Worm (Caenorhabditis elegans) whole organism, young adult: ENCODE results near the gene cyk-4.

Source experiments
- B0019.2 ChIP-seq: fragments of 200-800 bp; sonication (Bioruptor generic); conservative IDR thresholded peaks from 2 replicates; pipeline ENCODE4 v1.3.6; 2022; ENCODE audit warnings: missing genetic modification reagents, missing genetic modification characterization, missing compliant biosample characterization
- B0261.1 ChIP-seq: sonication (generic microtip); optimal IDR thresholded peaks from 2 replicates; lab custom pipeline; 2016; ENCODE audit warnings: mild to moderate bottlenecking, missing genetic modification characterization, moderate library complexity, missing compliant biosample characterization
- C06A6.2 ChIP-seq: fragments of 200-800 bp; sonication (Bioruptor generic); conservative IDR thresholded peaks from 2 replicates; pipeline ENCODE4 v1.3.6; 2022; ENCODE audit warnings: missing genetic modification characterization, missing compliant biosample characterization
- D2030.7 ChIP-seq: fragments of 200-800 bp; sonication (Bioruptor generic); IDR thresholded peaks from 2 replicates; pipeline ENCODE4 v1.3.6; 2022; ENCODE audit warnings: missing genetic modification reagents, missing genetic modification characterization, missing compliant biosample characterization
- F10E7.11 ChIP-seq: sonication (generic microtip); optimal IDR thresholded peaks from 2 replicates; lab custom pipeline; 2017; ENCODE audit warnings: mild to moderate bottlenecking, missing genetic modification characterization, moderate library complexity, missing compliant biosample characterization
- F22D6.2 ChIP-seq: sonication (generic microtip); optimal IDR thresholded peaks from 2 replicates; lab custom pipeline; 2016; ENCODE audit warnings: mild to moderate bottlenecking, missing genetic modification characterization, missing compliant biosample characterization
- F37B4.10 ChIP-seq: fragments of 200-800 bp; sonication (Bioruptor generic); IDR thresholded peaks from 2 replicates; pipeline ENCODE4 v1.3.6; 2022; ENCODE audit warnings: missing genetic modification characterization, missing compliant biosample characterization
- F49E8.2 ChIP-seq: sonication (generic microtip); optimal IDR thresholded peaks from 3 replicates; lab custom pipeline; 2017; ENCODE audit warnings: missing genetic modification characterization, mild to moderate bottlenecking, missing compliant biosample characterization, antibody characterized with exemption, moderate library complexity; ENCODE audit not compliant: insufficient read depth
- F52B5.7 ChIP-seq: sonication (generic microtip); optimal IDR thresholded peaks from 2 replicates; lab custom pipeline; 2016; ENCODE audit warnings: mild to moderate bottlenecking, missing genetic modification characterization, missing compliant biosample characterization
- F57A8.1 ChIP-seq: fragments of 200-800 bp; sonication (Bioruptor generic); optimal IDR thresholded peaks from 2 replicates; lab custom pipeline; 2018; ENCODE audit warnings: mild to moderate bottlenecking, missing genetic modification characterization, moderate library complexity, missing compliant biosample characterization
- ZK185.1 ChIP-seq: sonication (generic microtip); optimal IDR thresholded peaks from 2 replicates; lab custom pipeline; 2016; ENCODE audit warnings: mild to moderate bottlenecking, missing genetic modification characterization, missing compliant biosample characterization; ENCODE audit not compliant: poor library complexity, severe bottlenecking
- akir-1 ChIP-seq: fragments of 200-800 bp; sonication (Bioruptor generic); optimal IDR thresholded peaks from 2 replicates; lab custom pipeline; 2018; ENCODE audit warnings: mild to moderate bottlenecking, missing genetic modification characterization, moderate library complexity, missing compliant biosample characterization
- aptf-3 ChIP-seq: fragments of 200-800 bp; sonication (Bioruptor generic); IDR thresholded peaks from 2 replicates; pipeline ENCODE4 v1.3.6; 2022; ENCODE audit warnings: missing genetic modification characterization, missing compliant biosample characterization
- atf-7 ChIP-seq: sonication (generic microtip); optimal IDR thresholded peaks from 2 replicates; lab custom pipeline; 2017; ENCODE audit warnings: mild to moderate bottlenecking, missing genetic modification characterization, missing compliant biosample characterization
- attf-3 ChIP-seq: fragments of 200-800 bp; sonication (Bioruptor generic); conservative IDR thresholded peaks from 2 replicates; pipeline ENCODE4 v1.3.6; 2022; ENCODE audit warnings: missing genetic modification reagents, missing genetic modification characterization, missing compliant biosample characterization
- cebp-2 ChIP-seq: fragments of 200-800 bp; sonication (Bioruptor generic); IDR thresholded peaks from 2 replicates; pipeline ENCODE4 v1.3.6; 2022; ENCODE audit warnings: missing genetic modification characterization, missing compliant biosample characterization
- ceh-27 ChIP-seq: fragments of 200-800 bp; sonication (Bioruptor generic); optimal IDR thresholded peaks from 2 replicates; lab custom pipeline; 2018; ENCODE audit warnings: mild to moderate bottlenecking, missing genetic modification characterization, moderate library complexity, missing compliant biosample characterization
- ceh-58 ChIP-seq: fragments of 200-800 bp; sonication (Bioruptor generic); IDR thresholded peaks from 2 replicates; pipeline ENCODE4 v1.3.6; 2022; ENCODE audit warnings: missing genetic modification characterization, missing compliant biosample characterization
- ceh-79 ChIP-seq: sonication (generic microtip); optimal IDR thresholded peaks from 2 replicates; lab custom pipeline; 2017; ENCODE audit warnings: mild to moderate bottlenecking, missing genetic modification characterization, missing compliant biosample characterization
- ceh-91 ChIP-seq: fragments of 200-800 bp; sonication (Bioruptor generic); IDR thresholded peaks from 2 replicates; pipeline ENCODE4 v1.3.6; 2022; ENCODE audit warnings: missing genetic modification reagents, missing genetic modification characterization, missing compliant biosample characterization
- egrh-3 ChIP-seq: fragments of 200-800 bp; sonication (Bioruptor generic); IDR thresholded peaks from 2 replicates; pipeline ENCODE4 v1.3.6; 2022; ENCODE audit warnings: missing genetic modification reagents, missing genetic modification characterization, missing compliant biosample characterization
- ets-4 ChIP-seq: fragments of 200-800 bp; sonication (Bioruptor generic); optimal IDR thresholded peaks from 2 replicates; lab custom pipeline; 2018; ENCODE audit warnings: mild to moderate bottlenecking, missing genetic modification characterization, missing compliant biosample characterization
- hlh-26 ChIP-seq: fragments of 200-800 bp; sonication (Bioruptor generic); conservative IDR thresholded peaks from 2 replicates; pipeline ENCODE4 v1.3.6; 2022; ENCODE audit warnings: missing genetic modification reagents, missing genetic modification characterization, missing compliant biosample characterization
- hrde-1 ChIP-seq: sonication (generic microtip); optimal IDR thresholded peaks from 2 replicates; lab custom pipeline; 2016; ENCODE audit warnings: missing genetic modification characterization, mild to moderate bottlenecking, missing compliant biosample characterization, moderate library complexity, missing genotype, missing genetic modification reagents, borderline replicate concordance
- let-607 ChIP-seq, 2 experiments: fragments of 200-800 bp in 1 of 2; sonication (Bioruptor generic) in 1 of 2; sonication (generic microtip) in 1 of 2; optimal IDR thresholded peaks; 2 replicates each; lab custom pipeline; 2016 to 2018; ENCODE audit warnings: mild to moderate bottlenecking in 2 of 2, missing compliant biosample characterization in 2 of 2, missing genetic modification characterization in 2 of 2, moderate library complexity in 2 of 2, missing genotype in 1 of 2
- lir-1 ChIP-seq: fragments of 200-800 bp; sonication (Bioruptor generic); conservative IDR thresholded peaks from 2 replicates; pipeline ENCODE4 v1.3.6; 2022; ENCODE audit warnings: missing genetic modification reagents, missing genetic modification characterization, missing compliant biosample characterization
- madf-10 ChIP-seq: sonication (generic microtip); optimal IDR thresholded peaks from 2 replicates; lab custom pipeline; 2016; ENCODE audit warnings: mild to moderate bottlenecking, missing genetic modification characterization, missing compliant biosample characterization
- nhr-120 ChIP-seq: fragments of 200-800 bp; sonication (Bioruptor generic); IDR thresholded peaks from 2 replicates; pipeline ENCODE4 v1.3.6; 2022; ENCODE audit warnings: missing genetic modification characterization, missing compliant biosample characterization
- nhr-90 ChIP-seq: sonication (generic microtip); optimal IDR thresholded peaks from 2 replicates; lab custom pipeline; 2016; ENCODE audit warnings: missing genotype, mild to moderate bottlenecking, missing genetic modification characterization, missing compliant biosample characterization
- pbrm-1 ChIP-seq: fragments of 200-800 bp; sonication (Bioruptor generic); IDR thresholded peaks from 2 replicates; pipeline ENCODE4 v1.3.6; 2022; ENCODE audit warnings: missing genetic modification reagents, missing genetic modification characterization, missing compliant biosample characterization
- rcor-1 ChIP-seq: fragments of 200-800 bp; sonication (Bioruptor generic); IDR thresholded peaks from 2 replicates; pipeline ENCODE4 v1.3.6; 2022; ENCODE audit warnings: missing genetic modification reagents, missing genetic modification characterization, missing compliant biosample characterization
- repo-1 ChIP-seq: sonication (generic microtip); optimal IDR thresholded peaks from 2 replicates; lab custom pipeline; 2017; ENCODE audit warnings: mild to moderate bottlenecking, missing genetic modification characterization, missing compliant biosample characterization
- rpc-1 ChIP-seq, 2 experiments: fragments of 150-350 bp in 1 of 2; sonication (generic microtip) in 1 of 2; optimal IDR thresholded peaks; 2 replicates each; lab custom pipeline; 2014 to 2018; ENCODE audit warnings: missing biosample characterization in 1 of 2, missing genetic modification characterization in 1 of 2, missing genetic modification reagents in 1 of 2, missing genotype in 1 of 2
- sdz-38 ChIP-seq: sonication (generic microtip); optimal IDR thresholded peaks from 2 replicates; lab custom pipeline; 2016; ENCODE audit warnings: missing genotype, missing genetic modification characterization, missing compliant biosample characterization
- sea-2 ChIP-seq: fragments of 200-800 bp; sonication (Bioruptor generic); IDR thresholded peaks from 2 replicates; pipeline ENCODE4 v1.3.6; 2022; ENCODE audit warnings: missing genetic modification characterization, missing compliant biosample characterization
- snpc-1.3 ChIP-seq: sonication (generic microtip); optimal IDR thresholded peaks from 2 replicates; lab custom pipeline; 2017; ENCODE audit warnings: missing genetic modification characterization, mild to moderate bottlenecking, missing compliant biosample characterization, antibody characterized with exemption, moderate library complexity, missing genotype, missing genetic modification reagents; ENCODE audit not compliant: insufficient read depth
- snpc-4 ChIP-seq, 5 experiments: fragments of 150-350 bp in 1 of 5; sonication (generic microtip) in 4 of 5; optimal IDR thresholded peaks; 2 replicates each; lab custom pipeline; 2014 to 2018; ENCODE audit warnings: missing genetic modification characterization in 5 of 5, missing biosample characterization in 3 of 5, antibody characterized with exemption in 2 of 5, mild to moderate bottlenecking in 2 of 5, missing compliant biosample characterization in 2 of 5, missing genotype in 2 of 5, moderate library complexity in 2 of 5, missing genetic modification reagents in 1 of 5
- sptf-2 ChIP-seq: fragments of 200-800 bp; sonication (Bioruptor generic); optimal IDR thresholded peaks from 2 replicates; lab custom pipeline; 2018; ENCODE audit warnings: mild to moderate bottlenecking, missing genetic modification characterization, missing compliant biosample characterization
- unc-130 ChIP-seq: sonication (generic microtip); optimal IDR thresholded peaks from 2 replicates; lab custom pipeline; 2016; ENCODE audit warnings: missing genetic modification reagents, missing genetic modification characterization, missing compliant biosample characterization
- zim-3 ChIP-seq: sonication (generic microtip); optimal IDR thresholded peaks from 2 replicates; lab custom pipeline; 2017; ENCODE audit warnings: mild to moderate bottlenecking, missing genetic modification characterization, moderate library complexity, missing compliant biosample characterization
- ztf-18 ChIP-seq: sonication (generic microtip); optimal IDR thresholded peaks from 2 replicates; lab custom pipeline; 2016; ENCODE audit warnings: missing genotype, mild to moderate bottlenecking, missing genetic modification characterization, missing compliant biosample characterization
- ztf-25 ChIP-seq: fragments of 200-800 bp; sonication (Bioruptor generic); IDR thresholded peaks from 2 replicates; pipeline ENCODE4 v1.3.6; 2022; ENCODE audit warnings: missing genetic modification reagents, missing genetic modification characterization, missing compliant biosample characterization

cyk-4 gene

ce11 chrIII:13763260-13764112, 7.5 kb downstream of the cyk-4 start (continued):
- TF ChIP-seq atf-7 (tag; lab: Kevin White, UChicago) = no peak
- no peak for TF ChIP-seq ceh-27
- no peak for TF ChIP-seq akir-1 (GFP tag; lab: Kevin White, UChicago)
- no peak for TF ChIP-seq F22D6.2 (tag; lab: Kevin White, UChicago)
- no peak for TF ChIP-seq rcor-1
- TF ChIP-seq snpc-4 (GFP tag; optimal IDR thresholded peaks at IDR 0.05; lab: Kevin White, UChicago) = no peak
- no peak for TF ChIP-seq snpc-4 (tag; optimal IDR thresholded peaks at IDR 0.05; lab: Kevin White, UChicago)
- no peak for TF ChIP-seq cebp-2
- TF ChIP-seq nhr-90 (tag; lab: Kevin White, UChicago) = no peak
- no peak for TF ChIP-seq ets-4 (GFP tag; lab: Kevin White, UChicago)
- no peak for TF ChIP-seq F10E7.11 (tag; lab: Kevin White, UChicago)
- TF ChIP-seq lir-1 (GFP tag; lab: Robert Waterston, UW) = no peak
- TF ChIP-seq B0261.1 (tag; lab: Kevin White, UChicago) = no peak
- TF ChIP-seq attf-3 (GFP tag; lab: Robert Waterston, UW) = no peak
- TF ChIP-seq pbrm-1 = peak; percentile 54
- TF ChIP-seq madf-10 (tag; lab: Kevin White, UChicago) = no peak
- no peak for TF ChIP-seq nhr-120 (GFP tag; lab: Robert Waterston, UW)
- no peak for TF ChIP-seq F57A8.1 (GFP tag; lab: Kevin White, UChicago)
- no peak for TF ChIP-seq sdz-38
- no peak for TF ChIP-seq B0019.2
- TF ChIP-seq D2030.7 (GFP tag; lab: Robert Waterston, UW) = peak; percentile 30; the same call in 1 of the 2 replicates
- no peak for TF ChIP-seq rpc-1 (optimal IDR thresholded peaks at IDR 0.05; lab: Kevin White, UChicago)
- no peak for TF ChIP-seq rpc-1 (tag; optimal IDR thresholded peaks at IDR 0.05; lab: Kevin White, UChicago)
- no peak for TF ChIP-seq unc-130 (GFP tag; lab: Kevin White, UChicago)
- TF ChIP-seq F49E8.2 (tag; lab: Kevin White, UChicago) = no peak
- no peak for TF ChIP-seq hrde-1 (tag; lab: Kevin White, UChicago)
- TF ChIP-seq ceh-79 (tag; lab: Kevin White, UChicago) = no peak
- peak; percentile 33; the same call in 1 of the 2 replicates for TF ChIP-seq aptf-3 (GFP tag; lab: Robert Waterston, UW)
- TF ChIP-seq zim-3 (tag; lab: Kevin White, UChicago) = no peak
- TF ChIP-seq ztf-18 (tag; lab: Kevin White, UChicago) = no peak
- TF ChIP-seq ztf-25 = no peak
- TF ChIP-seq sea-2 = no peak
- TF ChIP-seq snpc-1.3 = no peak
- no peak for TF ChIP-seq ceh-91
- TF ChIP-seq C06A6.2 (GFP tag; lab: Robert Waterston, UW) = peak; percentile 62; the same call in 1 of the 2 replicates
- no peak for TF ChIP-seq ceh-58 (GFP tag; lab: Robert Waterston, UW)
- TF ChIP-seq F37B4.10 (GFP tag; lab: Robert Waterston, UW) = no peak
- TF ChIP-seq egrh-3 (GFP tag; lab: Robert Waterston, UW) = no peak
- no peak for TF ChIP-seq hlh-26 (GFP tag; lab: Robert Waterston, UW)
- peak; percentile 72 for TF ChIP-seq repo-1 (tag; lab: Kevin White, UChicago)
- no peak for TF ChIP-seq let-607 (tag; optimal IDR thresholded peaks at IDR 0.05; lab: Kevin White, UChicago)
- TF ChIP-seq ZK185.1 = peak; percentile 40
- no peak for TF ChIP-seq sptf-2 (GFP tag; lab: Kevin White, UChicago)
- TF ChIP-seq F52B5.7 (tag; lab: Kevin White, UChicago) = no peak
